Fruit fly (Drosophila melanogaster) whole organism, embryonic: ENCODE measurements around the gene CG13138.

Experiments
- BEAF-32 ChIP-seq: fragments of 200-800 bp; sonication (Bioruptor generic); optimal IDR thresholded peaks from 3 replicates; lab custom pipeline; 2017; ENCODE audit warnings: missing biosample characterization, missing genetic modification characterization, mild to moderate bottlenecking, moderate library complexity, missing genetic modification reagents
- Bgb ChIP-seq: fragments of 200-800 bp; sonication (Bioruptor generic); IDR thresholded peaks from 2 replicates; pipeline ENCODE4 v1.3.6; 2022; ENCODE audit warnings: missing biosample characterization, missing genetic modification characterization; ENCODE audit not compliant: partially characterized antibody
- C15 ChIP-seq: fragments of 200-800 bp; sonication (Bioruptor generic); IDR thresholded peaks from 3 replicates; pipeline ENCODE4 v1.3.6; 2022; ENCODE audit warnings: missing biosample characterization, missing genetic modification characterization
- CG1024 ChIP-seq: fragments of 200-800 bp; sonication (Bioruptor generic); IDR thresholded peaks from 2 replicates; pipeline ENCODE4 v1.3.6; 2022; ENCODE audit warnings: missing biosample characterization, missing genetic modification characterization
- CG10543 ChIP-seq: fragments of 200-800 bp; sonication (Bioruptor generic); optimal IDR thresholded peaks from 3 replicates; lab custom pipeline; 2017; ENCODE audit warnings: missing biosample characterization, mild to moderate bottlenecking, missing genetic modification characterization, moderate library complexity
- CG11085 ChIP-seq: fragments of 200-800 bp; sonication (Bioruptor generic); IDR thresholded peaks from 2 replicates; pipeline ENCODE4 v1.3.6; 2022; ENCODE audit warnings: missing biosample characterization, missing genetic modification characterization
- CG12236 ChIP-seq: fragments of 200-800 bp; sonication (Bioruptor generic); optimal IDR thresholded peaks from 2 replicates; lab custom pipeline; 2016; ENCODE audit warnings: missing biosample characterization, missing genetic modification characterization
- CG15073 ChIP-seq: fragments of 200-800 bp; sonication (Bioruptor generic); optimal IDR thresholded peaks from 2 replicates; lab custom pipeline; 2016; ENCODE audit warnings: missing biosample characterization, missing genetic modification characterization
- CG1603 ChIP-seq: fragments of 200-800 bp; sonication (Bioruptor generic); optimal IDR thresholded peaks from 2 replicates; lab custom pipeline; 2019; ENCODE audit warnings: missing biosample characterization, mild to moderate bottlenecking, missing genetic modification characterization, moderate library complexity
- CG17568 ChIP-seq: fragments of 200-800 bp; sonication (Bioruptor generic); optimal IDR thresholded peaks from 2 replicates; lab custom pipeline; 2018; ENCODE audit warnings: missing biosample characterization, mild to moderate bottlenecking, missing genetic modification characterization, moderate library complexity
- CG18476 ChIP-seq: fragments of 200-800 bp; sonication (Bioruptor generic); optimal IDR thresholded peaks from 2 replicates; lab custom pipeline; 2016; ENCODE audit warnings: missing biosample characterization, mild to moderate bottlenecking, missing genetic modification characterization
- CG32767 ChIP-seq: fragments of 200-800 bp; sonication (Bioruptor generic); IDR thresholded peaks from 2 replicates; pipeline ENCODE4 v1.3.6; 2022; ENCODE audit warnings: missing biosample characterization, missing genetic modification characterization
- CG4282 ChIP-seq: fragments of 200-800 bp; sonication (Bioruptor generic); optimal IDR thresholded peaks from 2 replicates; lab custom pipeline; 2016; ENCODE audit warnings: missing biosample characterization, missing genetic modification characterization
- CG4707 ChIP-seq: fragments of 200-800 bp; sonication (Bioruptor generic); optimal IDR thresholded peaks from 2 replicates; lab custom pipeline; 2018; ENCODE audit warnings: missing biosample characterization, mild to moderate bottlenecking, missing genetic modification characterization, moderate library complexity
- CG4730 ChIP-seq: fragments of 200-800 bp; sonication (Bioruptor generic); IDR thresholded peaks from 2 replicates; pipeline ENCODE4 v1.3.6; 2022; ENCODE audit warnings: missing biosample characterization, missing genetic modification characterization
- CG5953 ChIP-seq: fragments of 200-800 bp; sonication (Bioruptor generic); IDR thresholded peaks from 2 replicates; pipeline ENCODE4 v1.3.6; 2022; ENCODE audit warnings: missing biosample characterization, missing genetic modification characterization
- CG6813 ChIP-seq: fragments of 200-800 bp; sonication (Bioruptor generic); optimal IDR thresholded peaks from 2 replicates; lab custom pipeline; 2017; ENCODE audit warnings: missing biosample characterization, missing genetic modification characterization, mild to moderate bottlenecking, moderate library complexity, missing genetic modification reagents
- Camta ChIP-seq: fragments of 200-800 bp; sonication (Bioruptor generic); optimal IDR thresholded peaks from 2 replicates; lab custom pipeline; 2016; ENCODE audit warnings: missing biosample characterization, missing genetic modification characterization
- Dip2 ChIP-seq: fragments of 200-800 bp; sonication (Bioruptor generic); IDR thresholded peaks from 2 replicates; pipeline ENCODE4 v1.3.6; 2022; ENCODE audit warnings: missing biosample characterization, missing genetic modification characterization
- Dll ChIP-seq: fragments of 200-800 bp; sonication (Bioruptor generic); IDR thresholded peaks from 4 replicates; pipeline ENCODE4 v1.3.6; 2022; ENCODE audit warnings: missing biosample characterization, missing genetic modification characterization; ENCODE audit not compliant: partially characterized antibody
- Dp ChIP-seq: fragments of 200-800 bp; sonication (Bioruptor generic); optimal IDR thresholded peaks from 2 replicates; lab custom pipeline; 2018; ENCODE audit warnings: missing biosample characterization, mild to moderate bottlenecking, missing genetic modification characterization, moderate library complexity
- Dref ChIP-seq: fragments of 200-800 bp; sonication (Bioruptor generic); IDR thresholded peaks from 2 replicates; pipeline ENCODE4 v1.3.6; 2022; ENCODE audit warnings: missing biosample characterization, missing genetic modification characterization
- Elba2 ChIP-seq: fragments of 200-800 bp; sonication (Bioruptor generic); optimal IDR thresholded peaks from 3 replicates; lab custom pipeline; 2016; ENCODE audit warnings: missing biosample characterization, missing genetic modification characterization
- Lim3 ChIP-seq: fragments of 200-800 bp; sonication (Bioruptor generic); IDR thresholded peaks from 2 replicates; pipeline ENCODE4 v1.3.6; 2022; ENCODE audit warnings: missing biosample characterization, missing genetic modification characterization
- MESR4 ChIP-seq: fragments of 200-800 bp; sonication (Bioruptor generic); optimal IDR thresholded peaks from 2 replicates; lab custom pipeline; 2018; ENCODE audit warnings: missing biosample characterization, mild to moderate bottlenecking, missing genetic modification characterization, moderate library complexity
- Med ChIP-seq: fragments of 200-800 bp; sonication (Bioruptor generic); peaks from one replicate; lab custom pipeline; 2016; ENCODE audit warnings: missing biosample characterization, missing genetic modification characterization, mild to moderate bottlenecking, inconsistent platforms, moderate library complexity
- Rx ChIP-seq: fragments of 200-800 bp; sonication (Bioruptor generic); IDR thresholded peaks from 2 replicates; pipeline ENCODE4 v1.3.6; 2022; ENCODE audit warnings: missing biosample characterization, missing genetic modification characterization
- Sin3A ChIP-seq: fragments of >200 bp; optimal IDR thresholded peaks from 2 replicates; lab custom pipeline; 2018
- Sry-β ChIP-seq: fragments of 200-800 bp; sonication (Bioruptor generic); optimal IDR thresholded peaks from 2 replicates; lab custom pipeline; 2018; ENCODE audit warnings: missing biosample characterization, mild to moderate bottlenecking, missing genetic modification characterization, moderate library complexity
- Sry-δ ChIP-seq: fragments of 200-800 bp; sonication (Bioruptor generic); optimal IDR thresholded peaks from 2 replicates; lab custom pipeline; 2016; ENCODE audit warnings: missing biosample characterization, missing genetic modification characterization
- Tbp ChIP-seq: fragments of >200 bp; optimal IDR thresholded peaks from 2 replicates; lab custom pipeline; 2018; ENCODE audit warnings: missing biosample characterization, missing genetic modification characterization
- amos ChIP-seq: fragments of 200-800 bp; sonication (Bioruptor generic); IDR thresholded peaks from 2 replicates; pipeline ENCODE4 v1.3.6; 2022; ENCODE audit warnings: missing biosample characterization, missing genetic modification characterization; ENCODE audit not compliant: partially characterized antibody
- crol ChIP-seq: fragments of 200-800 bp; sonication (Bioruptor generic); IDR thresholded peaks from 2 replicates; pipeline ENCODE4 v1.3.6; 2022; ENCODE audit warnings: missing biosample characterization, missing genetic modification characterization
- gcm2 ChIP-seq: fragments of 200-800 bp; sonication (Bioruptor generic); optimal IDR thresholded peaks from 2 replicates; lab custom pipeline; 2016; ENCODE audit warnings: missing biosample characterization, missing genetic modification characterization
- hb ChIP-seq: fragments of 200-800 bp; sonication (Bioruptor generic); IDR thresholded peaks from 3 replicates; pipeline ENCODE4 v1.3.6; 2022; ENCODE audit warnings: missing biosample characterization, missing genetic modification characterization; ENCODE audit not compliant: partially characterized antibody
- hkb ChIP-seq, 2 experiments: fragments of 200-800 bp in 1 of 2; fragments of >200 bp in 1 of 2; sonication (Bioruptor generic) in 1 of 2; IDR thresholded peaks in 1 of 2; optimal IDR thresholded peaks in 1 of 2; 2 replicates each; pipeline versions ENCODE4 v1.3.6 to Lab custom; 2017 to 2022; ENCODE audit warnings: missing biosample characterization in 1 of 2, missing genetic modification characterization in 1 of 2
- hth ChIP-seq: fragments of >200 bp; optimal IDR thresholded peaks from 2 replicates; lab custom pipeline; 2017; ENCODE audit warnings: inconsistent platforms
- ken ChIP-seq: fragments of 200-800 bp; sonication (Bioruptor generic); IDR thresholded peaks from 3 replicates; pipeline ENCODE4 v1.3.6; 2022; ENCODE audit warnings: missing biosample characterization, missing genetic modification characterization
- lbe ChIP-seq: fragments of 200-800 bp; sonication (Bioruptor generic); optimal IDR thresholded peaks from 2 replicates; lab custom pipeline; 2016; ENCODE audit warnings: missing biosample characterization, mild to moderate bottlenecking, missing genetic modification characterization
- luna ChIP-seq: fragments of 200-800 bp; sonication (Bioruptor generic); optimal IDR thresholded peaks from 2 replicates; lab custom pipeline; 2016; ENCODE audit warnings: missing biosample characterization, missing genetic modification characterization
- nom ChIP-seq: fragments of 200-800 bp; sonication (Bioruptor generic); optimal IDR thresholded peaks from 2 replicates; lab custom pipeline; 2017; ENCODE audit warnings: missing biosample characterization, missing genetic modification characterization, mild to moderate bottlenecking, moderate library complexity, missing genetic modification reagents
- pfk ChIP-seq: fragments of 200-800 bp; sonication (Bioruptor generic); optimal IDR thresholded peaks from 2 replicates; lab custom pipeline; 2018; ENCODE audit warnings: missing biosample characterization, mild to moderate bottlenecking, missing genetic modification characterization, moderate library complexity
- phol ChIP-seq: fragments of 200-800 bp; sonication (Bioruptor generic); optimal IDR thresholded peaks from 3 replicates; lab custom pipeline; 2018; ENCODE audit warnings: missing biosample characterization, mild to moderate bottlenecking, missing genetic modification characterization, moderate library complexity
- pita ChIP-seq: fragments of 200-800 bp; sonication (Bioruptor generic); optimal IDR thresholded peaks from 2 replicates; lab custom pipeline; 2017; ENCODE audit warnings: missing biosample characterization, mild to moderate bottlenecking, missing genetic modification characterization
- psq ChIP-seq: fragments of 200-800 bp; sonication (Bioruptor generic); optimal IDR thresholded peaks from 2 replicates; lab custom pipeline; 2017; ENCODE audit warnings: missing biosample characterization, missing genetic modification characterization
- pzg ChIP-seq: fragments of 200-800 bp; sonication (Bioruptor generic); optimal IDR thresholded peaks from 3 replicates; lab custom pipeline; 2018; ENCODE audit warnings: missing biosample characterization, mild to moderate bottlenecking, missing genetic modification characterization, moderate library complexity
- sna ChIP-seq: fragments of 200-800 bp; sonication (Bioruptor generic); IDR thresholded peaks from 2 replicates; pipeline ENCODE4 v1.3.6; 2022; ENCODE audit warnings: missing biosample characterization, missing genetic modification characterization; ENCODE audit not compliant: partially characterized antibody
- stwl ChIP-seq: fragments of 200-800 bp; sonication (Bioruptor generic); optimal IDR thresholded peaks from 3 replicates; lab custom pipeline; 2018; ENCODE audit warnings: missing biosample characterization, mild to moderate bottlenecking, missing genetic modification characterization, moderate library complexity
- toy ChIP-seq: fragments of 200-800 bp; sonication (Bioruptor generic); IDR thresholded peaks from 2 replicates; pipeline ENCODE4 v1.3.6; 2022; ENCODE audit warnings: missing biosample characterization, missing genetic modification characterization
- wek ChIP-seq: fragments of 200-800 bp; sonication (Bioruptor generic); optimal IDR thresholded peaks from 3 replicates; lab custom pipeline; 2018; ENCODE audit warnings: missing biosample characterization, mild to moderate bottlenecking, missing genetic modification characterization, moderate library complexity
- zfh1 ChIP-seq: fragments of 200-800 bp; sonication (Bioruptor generic); IDR thresholded peaks from 3 replicates; pipeline ENCODE4 v1.3.6; 2022; ENCODE audit warnings: missing biosample characterization, missing genetic modification characterization

CG13138 gene

DNA sequence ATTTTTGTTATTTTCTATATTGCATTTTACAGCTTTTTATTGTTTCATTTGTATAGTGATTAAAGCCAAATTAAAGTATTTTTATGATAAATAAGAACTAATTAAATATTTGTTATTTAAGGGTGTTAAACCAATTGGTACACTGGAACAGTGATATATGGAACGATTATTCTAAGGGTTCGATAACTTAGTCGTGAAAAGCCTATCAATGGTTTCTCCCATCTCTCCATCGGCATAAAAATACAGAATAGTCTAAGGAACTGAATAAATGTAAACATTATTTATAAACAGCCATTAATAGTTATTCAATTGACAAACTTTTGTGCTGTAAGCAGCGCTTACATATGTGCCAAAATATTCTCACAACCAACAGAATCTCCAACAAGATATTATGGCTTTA is 36.7 kb downstream of the CG13138 start, which contains the start of gene Mob3 (continued):
- TF ChIP-seq Dref: peak; percentile 70
- peak; percentile 33 for TF ChIP-seq CG17568
- TF ChIP-seq Rx: no peak
- TF ChIP-seq CG15073 (GFP tag; lab: Kevin White, UChicago): no peak
- no peak for TF ChIP-seq pita (GFP tag; lab: Kevin White, UChicago)
- TF ChIP-seq lbe: peak; percentile 51
- no peak for TF ChIP-seq gcm2 (GFP tag; lab: Kevin White, UChicago)
- TF ChIP-seq CG4707 (GFP tag; lab: Kevin White, UChicago): no peak
- TF ChIP-seq CG5953 (GFP tag; lab: Robert Waterston, UW): no peak
- no peak for TF ChIP-seq CG4730
- peak; percentile 95 for TF ChIP-seq pfk (GFP tag; lab: Kevin White, UChicago)
- TF ChIP-seq ken: no peak
- peak; percentile 27 for TF ChIP-seq Elba2 (GFP tag; lab: Kevin White, UChicago)
- peak; percentile 52; the same call in 1 of the 2 replicates for TF ChIP-seq amos (GFP tag; lab: Robert Waterston, UW)
- no peak for TF ChIP-seq Lim3 (GFP tag; lab: Robert Waterston, UW)
- no peak for TF ChIP-seq crol (GFP tag; lab: Robert Waterston, UW)
- no peak for TF ChIP-seq Sin3A (lab: Kevin White, UChicago)
- TF ChIP-seq CG6813 (GFP tag; lab: Kevin White, UChicago): no peak
- no peak for TF ChIP-seq C15
- TF ChIP-seq CG1603: peak; percentile 82
- TF ChIP-seq toy: no peak
- TF ChIP-seq Dll: peak; percentile 55; the same call in 1 of the 4 replicates
- TF ChIP-seq Camta (GFP tag; lab: Kevin White, UChicago): no peak
- TF ChIP-seq Sry-δ: peak; percentile 63
- TF ChIP-seq Tbp (GFP tag; lab: Kevin White, UChicago): no peak
- no peak for TF ChIP-seq CG12236
- TF ChIP-seq phol (tag; lab: Kevin White, UChicago): no peak
- TF ChIP-seq psq: no peak
- peak; percentile 63 for TF ChIP-seq BEAF-32 (GFP tag; lab: Kevin White, UChicago)
- peak; percentile 54; the same call in 1 of the 2 replicates for TF ChIP-seq Bgb (GFP tag; lab: Robert Waterston, UW)
- peak; percentile 30 for TF ChIP-seq stwl
- 0 out of 2 replicates have a peak, but pooled peaks have one; percentile 24 for TF ChIP-seq sna (GFP tag; lab: Robert Waterston, UW)
- TF ChIP-seq, all 482 proteins: peak for 30

DNA sequence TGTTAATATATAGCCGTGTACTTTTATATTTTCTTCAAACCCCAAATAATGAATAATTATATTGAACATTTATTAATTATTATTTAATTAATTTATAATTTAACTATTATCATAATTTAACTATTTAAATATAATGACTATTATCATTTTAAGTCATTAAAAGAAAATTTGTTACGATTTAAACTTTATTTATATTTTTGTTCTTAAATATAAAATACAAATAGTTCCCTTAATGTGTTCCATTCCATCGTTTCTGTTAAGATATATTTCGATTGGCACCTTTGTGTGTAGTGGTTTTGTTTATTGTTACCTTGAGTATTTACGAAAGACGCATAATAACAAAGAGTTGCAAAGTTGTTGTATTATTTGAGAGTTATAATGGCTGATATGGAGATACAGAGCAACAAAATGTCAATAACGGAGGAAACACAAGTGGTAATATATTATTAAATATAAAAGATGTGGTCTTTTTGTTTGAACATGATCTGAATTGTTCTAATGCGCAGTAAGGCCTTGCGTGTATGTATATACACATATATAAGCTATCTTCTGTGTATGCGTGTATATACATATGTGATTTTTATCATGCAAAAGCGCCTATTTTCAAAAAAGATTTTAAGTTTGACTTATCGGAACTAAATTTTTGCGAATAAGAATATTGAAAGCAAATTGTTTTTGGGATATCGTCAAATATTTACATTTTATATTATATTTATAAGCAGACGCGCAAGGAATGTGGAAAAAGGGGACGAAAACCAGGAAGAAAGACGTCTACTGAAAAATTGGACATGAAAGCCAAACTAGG is 37.8 kb downstream of the CG13138 start, which contains the start of gene REPTOR-BP:
TSS of gene REPTOR-BP (plus strand) at position 296 of the 805 bp plus-strand sequence.
- TF ChIP-seq MESR4 (GFP tag; lab: Kevin White, UChicago): peak; percentile 83
- TF ChIP-seq wek: peak; percentile 47
- no peak for TF ChIP-seq CG11085
- peak; percentile 89 for TF ChIP-seq pfk (GFP tag; lab: Kevin White, UChicago)
- peak; percentile 22 for TF ChIP-seq pzg (GFP tag; lab: Kevin White, UChicago)
- TF ChIP-seq CG18476 (GFP tag; lab: Kevin White, UChicago): no peak
- TF ChIP-seq zfh1 (GFP tag; lab: Robert Waterston, UW): no peak
- TF ChIP-seq CG4282 (GFP tag; lab: Kevin White, UChicago): no peak
- no peak for TF ChIP-seq Dip2 (GFP tag; lab: Robert Waterston, UW)
- no peak for TF ChIP-seq hb (GFP tag; lab: Robert Waterston, UW)
- peak; percentile 28; the same call in 1 of the 2 replicates for TF ChIP-seq CG1024 (GFP tag; lab: Robert Waterston, UW)
- TF ChIP-seq Sry-β (GFP tag; lab: Kevin White, UChicago): no peak
- TF ChIP-seq hth (lab: Kevin White, UChicago): no peak
- peak; percentile 41 for TF ChIP-seq Dp
- TF ChIP-seq nom (GFP tag; lab: Kevin White, UChicago): peak; percentile 6
- no peak for TF ChIP-seq luna (GFP tag; lab: Kevin White, UChicago)
- TF ChIP-seq CG10543 (GFP tag; lab: Kevin White, UChicago): no peak
- TF ChIP-seq Med (GFP tag; lab: Kevin White, UChicago): no peak
- no peak for TF ChIP-seq hkb (optimal IDR thresholded peaks at IDR 0.05; lab: Kevin White, UChicago)
- TF ChIP-seq hkb (GFP tag; IDR thresholded peaks at IDR 0.05; lab: Robert Waterston, UW): no peak
- peak; percentile 53; the same call in 1 of the 2 replicates for TF ChIP-seq CG32767 (GFP tag; lab: Robert Waterston, UW)
